Worm (Caenorhabditis elegans) whole organism, early embryonic: Measurements from ENCODE around the gene zyg-1.
"Not testable (repeated sequence)": the region's sequence is repeated elsewhere in the genome, so short reads cannot be mapped to it uniquely, and the experiment has no call there.

Experiments used
- F13C5.2 ChIP-seq: sonication (generic microtip); optimal IDR thresholded peaks from 2 replicates; lab custom pipeline; 2017; ENCODE audit warnings: mild to moderate bottlenecking, missing genetic modification characterization, inconsistent platforms, missing compliant biosample characterization
- aly-1 ChIP-seq: sonication (generic microtip); optimal IDR thresholded peaks from 2 replicates; lab custom pipeline; 2016; ENCODE audit warnings: missing genetic modification characterization, missing compliant biosample characterization
- ceh-36 ChIP-seq: sonication (generic microtip); optimal IDR thresholded peaks from 2 replicates; lab custom pipeline; 2016; ENCODE audit warnings: missing genetic modification characterization, inconsistent platforms, missing compliant biosample characterization
- ets-7 ChIP-seq: sonication (generic microtip); optimal IDR thresholded peaks from 2 replicates; lab custom pipeline; 2016; ENCODE audit warnings: missing genotype, missing genetic modification characterization, missing compliant biosample characterization
- flt-1 ChIP-seq: fragments of 200-800 bp; sonication (Bioruptor generic); IDR thresholded peaks from 2 replicates; pipeline ENCODE4 v1.3.6; 2022; ENCODE audit warnings: missing genetic modification characterization, missing compliant biosample characterization
- hmbx-1 ChIP-seq: sonication (generic microtip); optimal IDR thresholded peaks from 2 replicates; lab custom pipeline; 2016; ENCODE audit warnings: mild to moderate bottlenecking, missing genetic modification characterization, missing compliant biosample characterization
- hmg-4 ChIP-seq: fragments of 200-800 bp; sonication (Bioruptor generic); optimal IDR thresholded peaks from 2 replicates; lab custom pipeline; 2018; ENCODE audit warnings: mild to moderate bottlenecking, missing genetic modification characterization, missing compliant biosample characterization
- hnd-1 ChIP-seq: sonication (generic microtip); optimal IDR thresholded peaks from 2 replicates; lab custom pipeline; 2016; ENCODE audit warnings: missing genetic modification characterization, missing compliant biosample characterization
- pes-1 ChIP-seq: fragments of 200-800 bp; sonication (Bioruptor generic); IDR thresholded peaks from 2 replicates; pipeline ENCODE4 v1.3.6; 2022; ENCODE audit warnings: missing genetic modification reagents, missing genetic modification characterization, missing compliant biosample characterization
- scrt-1 ChIP-seq: fragments of 200-800 bp; sonication (Bioruptor generic); IDR thresholded peaks from 2 replicates; pipeline ENCODE4 v1.3.6; 2022; ENCODE audit warnings: missing genetic modification characterization, missing compliant biosample characterization
- sea-1 ChIP-seq: fragments of 200-800 bp; sonication (Bioruptor generic); conservative IDR thresholded peaks from 2 replicates; pipeline ENCODE4 v1.3.6; 2022; ENCODE audit warnings: missing genetic modification characterization, missing compliant biosample characterization
- tbx-11 ChIP-seq: fragments of 200-800 bp; sonication (Bioruptor generic); IDR thresholded peaks from 2 replicates; pipeline ENCODE4 v1.3.6; 2022; ENCODE audit warnings: missing genetic modification characterization, missing compliant biosample characterization
- tbx-37 ChIP-seq: fragments of 200-800 bp; sonication (Bioruptor generic); conservative IDR thresholded peaks from 2 replicates; pipeline ENCODE4 v1.3.6; 2022; ENCODE audit warnings: missing genetic modification reagents, missing genetic modification characterization, missing compliant biosample characterization
- tra-4 ChIP-seq: sonication (generic microtip); optimal IDR thresholded peaks from 2 replicates; lab custom pipeline; 2017; ENCODE audit warnings: missing genetic modification characterization, missing compliant biosample characterization

Gene zyg-1

DNA sequence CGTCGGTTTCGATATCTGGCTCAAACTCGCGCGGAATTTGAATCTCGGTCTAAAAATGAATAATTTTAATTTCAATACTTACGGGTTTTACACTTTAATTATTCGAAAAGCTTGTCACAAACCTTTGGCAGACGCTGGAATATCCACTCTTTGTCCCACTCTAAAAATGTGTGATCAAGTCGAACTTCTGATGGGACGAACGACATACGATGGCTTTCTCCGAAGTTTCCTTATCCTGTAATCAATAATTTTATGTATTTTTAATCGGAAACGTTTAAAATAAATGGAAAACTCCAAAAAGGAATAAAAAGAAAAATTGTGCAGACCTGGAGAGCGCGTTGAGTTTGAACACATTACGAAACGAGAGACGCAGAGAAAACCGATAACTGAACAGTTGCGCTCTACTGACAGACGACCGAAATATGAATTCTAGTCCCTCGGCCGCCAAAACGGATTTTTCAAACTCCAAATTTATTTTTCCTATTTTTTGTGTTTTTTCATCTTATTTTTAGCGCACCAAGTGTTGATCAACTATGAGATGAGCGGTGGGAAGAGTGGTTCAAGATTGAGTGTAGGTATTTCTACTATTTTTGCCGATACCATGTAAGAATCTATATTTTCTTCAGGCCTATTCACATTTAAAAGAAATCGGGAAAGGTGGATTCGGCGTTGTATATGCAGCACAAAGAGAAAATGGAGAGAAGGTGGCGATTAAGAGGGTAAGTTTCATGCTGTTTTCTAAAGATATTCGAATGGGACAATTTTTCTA, at the start of gene zyg-1, which contains the start of the genes sam-4 and F59E12.17:
TSS of gene zyg-1 (plus strand) at position 513 of the 769 bp plus-strand sequence.
TSS of gene sam-4 (minus strand) at position 51 of the 769 bp plus-strand sequence.
TSS of gene F59E12.17 (minus strand) at position 235 of the 769 bp plus-strand sequence.
- TF ChIP-seq flt-1 (GFP tag; lab: Robert Waterston, UW): no peak
- TF ChIP-seq pes-1 (GFP tag; lab: Robert Waterston, UW): peak; percentile 59; the same call in 1 of the 2 replicates
- peak; percentile 16 for TF ChIP-seq F13C5.2
- peak; percentile 59 for TF ChIP-seq tbx-37 (GFP tag; lab: Robert Waterston, UW)

- TF ChIP-seq pes-1 (GFP tag; lab: Robert Waterston, UW) (no peak), tbx-11 (no peak), ceh-36 (tag; lab: Kevin White, UChicago) (no peak), ets-7 (tag; lab: Kevin White, UChicago) (no peak)
These were observed 46.4 kb upstream of the zyg-1 start, which contains the start of gene C17G10.6 for ce11 chrII:5603194-5603593. Gene C17G10.6 (minus strand): TSS chrII:5603294.

DNA sequence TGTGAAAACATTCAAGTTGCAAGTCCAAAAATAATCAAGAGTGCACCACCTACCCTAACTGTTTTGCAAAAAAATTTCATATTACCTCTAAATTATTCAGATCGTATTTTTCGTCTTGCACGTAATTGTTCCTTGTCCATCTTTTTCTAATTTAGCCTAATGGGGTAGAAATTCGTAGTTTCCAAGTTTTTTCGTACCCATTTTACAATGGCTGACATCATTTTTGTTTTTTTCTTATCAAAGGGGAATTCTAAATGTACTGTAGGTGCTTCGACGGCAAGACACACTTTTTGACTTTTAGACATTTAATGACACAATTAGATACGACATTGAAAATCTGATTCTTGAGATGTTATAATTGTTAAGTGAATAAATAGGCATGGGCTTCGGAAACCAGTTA, 45.1 kb upstream of the zyg-1 start:
- TF ChIP-seq pes-1 (GFP tag; lab: Robert Waterston, UW) (no peak), hnd-1 (tag; lab: Kevin White, UChicago) (no peak), aly-1 (no peak), F13C5.2 (no peak), hmg-4 (GFP tag; lab: Kevin White, UChicago) (no peak), scrt-1 (GFP tag; lab: Robert Waterston, UW) (no peak), ceh-36 (tag; lab: Kevin White, UChicago) (no peak), sea-1 (no peak), tbx-37 (GFP tag; lab: Robert Waterston, UW) (no peak)

- TF ChIP-seq tra-4 (tag; lab: Kevin White, UChicago): no peak
These were observed 44.0 kb upstream of the zyg-1 start for ce11 chrII:5605538-5605945.

ce11 chrII:5607756-5608155, 41.8 kb upstream of the zyg-1 start, which contains the start of gene C17G10.7:
Gene C17G10.7 (minus strand): TSS chrII:5607856.
- TF ChIP-seq pes-1 (GFP tag; lab: Robert Waterston, UW) (no peak), hnd-1 (tag; lab: Kevin White, UChicago) (no peak)

DNA sequence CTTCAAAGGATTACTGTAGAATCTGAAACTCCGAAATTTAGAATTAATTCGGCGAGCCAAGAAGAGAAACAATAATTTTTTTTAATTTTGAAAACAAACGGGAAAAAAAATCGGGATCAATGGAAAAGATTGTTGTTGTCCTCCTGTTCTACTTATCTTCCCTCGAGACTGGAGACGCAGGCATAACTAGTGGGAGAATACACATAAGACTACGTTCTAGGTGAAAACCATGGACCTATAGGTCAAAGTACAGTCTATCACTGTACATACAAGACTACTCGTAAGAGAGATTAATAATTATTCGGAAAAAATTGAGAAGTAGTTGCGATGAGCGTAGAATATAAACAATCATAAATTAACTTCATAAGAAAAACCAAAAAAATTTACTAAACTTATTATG, 30.2 kb upstream of the zyg-1 start, which contains the start of gene dhs-6:
TSS of gene dhs-6 (minus strand) at position 22 of the 400 bp plus-strand sequence.
- no peak for TF ChIP-seq hnd-1 (tag; lab: Kevin White, UChicago)

DNA sequence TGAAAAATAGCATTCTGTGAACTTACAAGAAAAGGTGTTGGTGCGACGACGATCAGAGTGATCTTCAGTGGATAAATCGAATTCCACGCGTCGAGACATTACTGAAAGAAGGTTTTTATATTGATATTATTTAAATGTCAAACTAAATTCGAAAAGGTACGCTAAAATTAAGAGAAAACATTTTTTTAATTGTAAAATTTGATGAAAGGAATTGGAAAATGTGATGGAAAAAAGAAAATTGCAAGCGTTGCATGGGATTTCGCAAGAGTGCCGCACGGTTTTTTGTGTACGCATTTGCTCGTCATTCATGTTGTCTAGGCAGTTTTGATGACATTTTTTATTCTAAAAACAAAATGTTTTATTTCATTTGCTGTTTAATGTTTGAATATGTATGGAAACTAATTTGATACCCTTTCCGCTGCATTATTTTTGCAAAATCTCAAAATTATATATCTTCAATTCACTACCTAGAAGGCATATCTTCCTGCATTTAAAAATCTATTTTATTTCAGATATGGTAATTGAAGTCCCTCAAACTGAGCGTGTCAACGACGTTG, 27.1 kb upstream of the zyg-1 start, which contains the start of the genes eif-3.L and npl-4.2:
TSS of gene eif-3.L (minus strand) at position 101 of the 557 bp plus-strand sequence.
TSS of gene npl-4.2 (plus strand) at position 507 of the 557 bp plus-strand sequence.
- not testable (repeated sequence) for TF ChIP-seq pes-1 (GFP tag; lab: Robert Waterston, UW); ceh-36 (tag; lab: Kevin White, UChicago); hmbx-1 (tag; lab: Kevin White, UChicago)

- TF ChIP-seq ceh-36 (tag; lab: Kevin White, UChicago) (no peak), pes-1 (GFP tag; lab: Robert Waterston, UW) (no peak), tbx-37 (GFP tag; lab: Robert Waterston, UW) (no peak), ets-7 (tag; lab: Kevin White, UChicago) (no peak), flt-1 (GFP tag; lab: Robert Waterston, UW) (no peak), hnd-1 (tag; lab: Kevin White, UChicago) (no peak), tra-4 (tag; lab: Kevin White, UChicago) (no peak), sea-1 (no peak), scrt-1 (GFP tag; lab: Robert Waterston, UW) (no peak), hmbx-1 (tag; lab: Kevin White, UChicago) (no peak), aly-1 (no peak)
These were observed 21.2 kb upstream of the zyg-1 start, which contains the start of gene F59E12.15 for ce11 chrII:5628326-5628818. Gene F59E12.15 (minus strand): TSS chrII:5628376.

DNA sequence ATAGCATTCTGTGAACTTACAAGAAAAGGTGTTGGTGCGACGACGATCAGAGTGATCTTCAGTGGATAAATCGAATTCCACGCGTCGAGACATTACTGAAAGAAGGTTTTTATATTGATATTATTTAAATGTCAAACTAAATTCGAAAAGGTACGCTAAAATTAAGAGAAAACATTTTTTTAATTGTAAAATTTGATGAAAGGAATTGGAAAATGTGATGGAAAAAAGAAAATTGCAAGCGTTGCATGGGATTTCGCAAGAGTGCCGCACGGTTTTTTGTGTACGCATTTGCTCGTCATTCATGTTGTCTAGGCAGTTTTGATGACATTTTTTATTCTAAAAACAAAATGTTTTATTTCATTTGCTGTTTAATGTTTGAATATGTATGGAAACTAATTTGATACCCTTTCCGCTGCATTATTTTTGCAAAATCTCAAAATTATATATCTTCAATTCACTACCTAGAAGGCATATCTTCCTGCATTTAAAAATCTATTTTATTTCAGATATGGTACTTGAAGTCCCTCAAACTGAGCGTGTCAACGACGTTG, 18.6 kb upstream of the zyg-1 start, which contains the start of the genes F59E12.6 and npl-4.1:
TSS of gene F59E12.6 (minus strand) at position 101 of the 551 bp plus-strand sequence.
TSS of gene npl-4.1 (plus strand) at position 501 of the 551 bp plus-strand sequence.
- not testable (repeated sequence) for TF ChIP-seq hnd-1, ceh-36, ets-7 (tag; lab: Kevin White, UChicago)
